Fruit fly (Drosophila melanogaster): ENCODE measurements around the gene Rpn2.

The Rpn2 gene

DNA sequence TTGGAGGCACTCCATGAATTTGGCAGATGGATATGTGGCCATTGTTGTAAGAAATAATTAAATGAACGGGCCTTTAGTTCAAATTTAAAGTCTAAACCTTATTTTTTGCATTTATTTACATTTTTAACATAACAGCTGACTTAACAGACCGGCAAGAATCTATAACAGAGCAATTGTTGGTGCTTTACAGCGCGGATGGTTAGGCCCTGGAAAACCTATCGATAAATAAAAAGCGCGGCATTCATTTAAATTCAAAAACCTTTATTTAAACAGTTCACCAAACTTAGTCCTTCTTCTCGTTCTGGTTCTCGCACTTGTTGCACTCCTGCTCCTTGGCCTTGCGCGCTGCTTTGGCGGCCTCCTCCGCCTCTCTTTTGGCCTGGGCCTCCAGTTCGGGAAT lies 49.1 kb downstream of the Rpn2 start, which contains the start of gene Mesh1:
Gene Mesh1, minus strand, starts transcription at position 108 of the 400 bp plus-strand sequence.
- no peak for TF ChIP-seq OdsH (GFP tag; optimal IDR thresholded peaks at IDR 0.05)
- no peak for TF ChIP-seq psq (GFP tag; optimal IDR thresholded peaks at IDR 0.05)
- TF ChIP-seq Abd-B (GFP tag; optimal IDR thresholded peaks at IDR 0.05): no peak
- no peak for TF ChIP-seq CG32264 (GFP tag; optimal IDR thresholded peaks at IDR 0.05)
- no peak for TF ChIP-seq h (GFP tag; optimal IDR thresholded peaks at IDR 0.05)

- TF ChIP-seq GATAd (GFP tag; optimal IDR thresholded peaks at IDR 0.05) (no peak), sage (GFP tag; optimal IDR thresholded peaks at IDR 0.05) (no peak), Sp1 (GFP tag; optimal IDR thresholded peaks at IDR 0.05) (no peak), tai (GFP tag; optimal IDR thresholded peaks at IDR 0.05) (no peak), Jra (GFP tag; optimal IDR thresholded peaks at IDR 0.05) (no peak), CrebA (GFP tag; optimal IDR thresholded peaks at IDR 0.05; ENCODE audit: borderline replicate concordance) (no peak), Myc (optimal IDR thresholded peaks at IDR 0.05) (no peak), dmrt93B (GFP tag; optimal IDR thresholded peaks at IDR 0.05) (no peak), Hnf4 (GFP tag; optimal IDR thresholded peaks at IDR 0.05) (no peak), Dif (GFP tag; optimal IDR thresholded peaks at IDR 0.05; ENCODE audit: partially characterized antibody) (no peak), Mio (GFP tag; optimal IDR thresholded peaks at IDR 0.05) (no peak), CG32264 (GFP tag; optimal IDR thresholded peaks at IDR 0.05) (no peak), rgr (GFP tag; optimal IDR thresholded peaks at IDR 0.05) (no peak), usp (GFP tag; optimal IDR thresholded peaks at IDR 0.05) (no peak), HLH106 (tag; optimal IDR thresholded peaks at IDR 0.05) (no peak)
Observed at dm6 chr3R:29204033-29204432, 50.7 kb downstream of the Rpn2 start, which contains the start of gene Cyt-c1L. Gene Cyt-c1L (minus strand): TSS chr3R:29204133.

DNA sequence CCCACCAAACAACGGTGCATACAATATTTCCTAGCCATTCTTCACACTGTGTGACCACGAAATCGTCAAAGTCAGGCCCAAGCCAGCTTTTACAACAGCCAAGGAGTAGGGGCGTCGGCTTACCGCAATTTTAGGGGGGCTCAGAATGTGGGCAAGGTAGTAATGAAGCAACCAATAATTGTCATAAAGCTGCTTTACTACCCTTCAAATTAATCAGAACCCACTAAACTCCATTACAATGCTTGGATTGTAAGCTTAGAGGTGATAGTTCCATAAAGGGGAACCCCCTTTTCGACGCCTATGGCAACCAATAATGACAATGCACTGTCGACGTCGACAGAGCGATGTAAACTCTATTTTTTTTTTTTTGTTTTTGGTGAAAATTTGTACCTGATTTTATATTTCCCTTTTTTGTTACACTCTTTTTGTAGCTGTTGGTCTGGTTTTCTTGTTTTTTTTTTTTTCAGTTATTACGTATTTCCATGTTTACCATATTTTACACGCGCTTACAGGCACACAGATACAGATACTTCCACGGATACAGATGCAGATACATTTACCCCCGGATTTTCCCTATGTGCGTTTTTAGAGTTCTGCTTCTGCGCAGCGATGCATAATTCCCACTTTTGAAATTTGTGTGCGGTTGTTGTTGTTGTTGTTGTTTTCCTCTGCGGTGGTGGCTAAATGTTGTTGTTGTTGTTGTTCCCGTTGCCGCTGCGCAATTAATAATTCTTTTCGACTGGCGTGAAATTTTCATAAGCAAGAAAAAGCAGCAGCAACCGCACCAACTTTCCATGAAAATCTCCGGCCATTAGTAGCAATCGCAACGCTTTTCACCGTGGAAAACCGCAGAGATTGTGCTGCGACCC lies 51.5 kb downstream of the Rpn2 start:
- TF ChIP-seq N (GFP tag; optimal IDR thresholded peaks at IDR 0.05) (no peak), sv (GFP tag; optimal IDR thresholded peaks at IDR 0.05) (peak; percentile 50)

- TF ChIP-seq Rel (GFP tag; optimal IDR thresholded peaks at IDR 0.05): peak; percentile 2
- no peak for TF ChIP-seq Rel (tag; optimal IDR thresholded peaks at IDR 0.05)
- peak; percentile 10 for TF ChIP-seq sage (GFP tag; optimal IDR thresholded peaks at IDR 0.05)
- TF ChIP-seq Vsx2 (GFP tag; optimal IDR thresholded peaks at IDR 0.05; ENCODE audit: partially characterized antibody): peak; percentile 41
- peak; percentile 20 for TF ChIP-seq Dif (GFP tag; optimal IDR thresholded peaks at IDR 0.05; ENCODE audit: partially characterized antibody)
- TF ChIP-seq brk (GFP tag; optimal IDR thresholded peaks at IDR 0.05): peak; percentile 31
- TF ChIP-seq fru (GFP tag; optimal IDR thresholded peaks at IDR 0.05): no peak
Observed at dm6 chr3R:29206198-29207011, 53.1 kb downstream of the Rpn2 start.

All from whole organism, wandering third instar larva.